1 worm cellular context compared by ENCODE assay signal in genomic region chrIII:9661119-9661518, ce11.
TF ChIP-seq lines count a peak whose summit lies in the region.

No protein-coding gene starts in this region.

TF ChIP-seq in whole organism, L1 larva, 84 proteins besides CTCF, POLR2A, EP300 and RAD21 (continued from another document):
- no peak for TF ChIP-seq skn-1 (tag; optimal IDR thresholded peaks at IDR 0.05; lab: Kevin White, UChicago)
- no peak for TF ChIP-seq ztf-4 (tag; optimal IDR thresholded peaks at IDR 0.05; lab: Kevin White, UChicago)
- TF ChIP-seq jun-1 (tag; optimal IDR thresholded peaks at IDR 0.05; lab: Kevin White, UChicago): no peak
- no peak for TF ChIP-seq irx-1 (tag; optimal IDR thresholded peaks at IDR 0.05; lab: Kevin White, UChicago)
- no peak for TF ChIP-seq blmp-1 (tag; optimal IDR thresholded peaks at IDR 0.05; lab: Kevin White, UChicago)
- no peak for TF ChIP-seq fkh-8 (tag; optimal IDR thresholded peaks at IDR 0.05; lab: Kevin White, UChicago)
- no peak for TF ChIP-seq fkh-10 (GFP tag; optimal IDR thresholded peaks at IDR 0.05; lab: Kevin White, UChicago)
- TF ChIP-seq nhr-77 (tag; optimal IDR thresholded peaks at IDR 0.05; lab: Kevin White, UChicago): no peak
- TF ChIP-seq aly-2 (tag; optimal IDR thresholded peaks at IDR 0.05; lab: Kevin White, UChicago): no peak
- no peak for TF ChIP-seq dpl-1 (GFP tag; optimal IDR thresholded peaks at IDR 0.05; lab: Kevin White, UChicago)
- TF ChIP-seq lir-3 (tag; optimal IDR thresholded peaks at IDR 0.05; lab: Kevin White, UChicago; ENCODE audit: poor library complexity): no peak
- no peak for TF ChIP-seq mef-2 (tag; optimal IDR thresholded peaks at IDR 0.05; lab: Kevin White, UChicago)
- TF ChIP-seq zip-4 (GFP tag; optimal IDR thresholded peaks at IDR 0.05; lab: Kevin White, UChicago): no peak
- no peak for TF ChIP-seq ama-1 (optimal IDR thresholded peaks at IDR 0.05; lab: Kevin White, UChicago)
- TF ChIP-seq lin-13 (GFP tag; optimal IDR thresholded peaks at IDR 0.05; lab: Kevin White, UChicago): no peak
- TF ChIP-seq egl-13 (tag; optimal IDR thresholded peaks at IDR 0.05; lab: Kevin White, UChicago): no peak
- no peak for TF ChIP-seq ets-5 (GFP tag; IDR thresholded peaks at IDR 0.05; lab: Robert Waterston, UW)
- no peak for TF ChIP-seq elt-3 (tag; optimal IDR thresholded peaks at IDR 0.05; lab: Kevin White, UChicago)
- TF ChIP-seq xbp-1 (tag; optimal IDR thresholded peaks at IDR 0.05; lab: Kevin White, UChicago): no peak
- TF ChIP-seq snpc-4 (tag; optimal IDR thresholded peaks at IDR 0.05; lab: Kevin White, UChicago): no peak
- no peak for TF ChIP-seq ces-1 (GFP tag; optimal IDR thresholded peaks at IDR 0.05; lab: Kevin White, UChicago)
- TF ChIP-seq unc-30 (tag; optimal IDR thresholded peaks at IDR 0.05; lab: Kevin White, UChicago): no peak
- no peak for TF ChIP-seq aha-1 (tag; optimal IDR thresholded peaks at IDR 0.05; lab: Kevin White, UChicago)
- TF ChIP-seq mep-1 (tag; optimal IDR thresholded peaks at IDR 0.05; lab: Kevin White, UChicago): no peak
- no peak for TF ChIP-seq Y116A8C.19 (tag; optimal IDR thresholded peaks at IDR 0.05; lab: Kevin White, UChicago; ENCODE audit: borderline replicate concordance)
- TF ChIP-seq nhr-11 (tag; optimal IDR thresholded peaks at IDR 0.05; lab: Kevin White, UChicago): no peak
- no peak for TF ChIP-seq unc-130 (tag; optimal IDR thresholded peaks at IDR 0.05; lab: Kevin White, UChicago)
- TF ChIP-seq lin-35 (GFP tag; optimal IDR thresholded peaks at IDR 0.05; lab: Kevin White, UChicago): no peak
- TF ChIP-seq lin-14 (GFP tag; optimal IDR thresholded peaks at IDR 0.05; lab: Kevin White, UChicago): peak; percentile 30
- no peak for TF ChIP-seq efl-1 (optimal IDR thresholded peaks at IDR 0.05; lab: Kevin White, UChicago)
- TF ChIP-seq efl-1 (GFP tag; optimal IDR thresholded peaks at IDR 0.05 in 1 of 2; lab: Kevin White, UChicago): peak in 1 of 2 experiments; percentile 38
- peak; percentile 39 for TF ChIP-seq nhr-85 (tag; lab: Kevin White, UChicago)
- TF ChIP-seq nhr-19 (GFP tag; conservative IDR thresholded peaks at IDR 0.05; lab: Robert Waterston, UW): peak; percentile 56
- TF ChIP-seq pag-3 (tag; optimal IDR thresholded peaks at IDR 0.05; lab: Kevin White, UChicago; ENCODE audit: borderline replicate concordance, insufficient read depth): no peak
